Worm (Caenorhabditis elegans): Measurements from ENCODE around the gene F38A1.13.

F38A1.13 gene

DNA sequence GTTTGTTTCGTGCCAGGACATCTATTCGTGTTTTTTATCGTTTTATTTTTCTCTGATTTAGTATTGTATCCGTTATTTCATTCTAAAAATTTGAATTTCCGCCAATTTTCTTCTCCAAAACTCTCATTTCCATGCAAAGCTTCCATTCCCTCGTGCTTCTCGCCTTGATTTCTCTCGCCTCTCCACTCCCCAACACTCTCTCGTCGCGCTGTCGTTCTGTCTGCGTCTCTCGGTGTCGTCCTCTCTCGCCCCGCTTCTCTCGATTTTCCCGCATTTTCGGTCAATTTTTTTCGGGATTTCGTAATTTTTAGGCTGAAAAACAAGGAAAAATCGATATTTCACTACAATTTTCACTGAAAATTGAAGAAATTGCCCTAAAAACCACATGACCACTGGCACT lies 9.6 kb downstream of the F38A1.13 start, which contains the start of gene C09E9.1 (continued):
- TF ChIP-seq lin-54 (GFP tag; optimal IDR thresholded peaks at IDR 0.05) (peak; percentile 79), chd-7 (tag; optimal IDR thresholded peaks at IDR 0.05) (no peak), unc-62 (GFP tag; optimal IDR thresholded peaks at IDR 0.05) (no peak), ztf-26 (tag; optimal IDR thresholded peaks at IDR 0.05) (no peak), attf-6 (GFP tag; IDR thresholded peaks at IDR 0.05) (no peak), madf-10 (tag; optimal IDR thresholded peaks at IDR 0.05) (no peak), ceh-58 (GFP tag; IDR thresholded peaks at IDR 0.05) (no peak), madf-6 (GFP tag; IDR thresholded peaks at IDR 0.05) (peak; percentile 67), B0336.3 (GFP tag; IDR thresholded peaks at IDR 0.05) (no peak), ceh-27 (GFP tag; optimal IDR thresholded peaks at IDR 0.05) (peak; percentile 9), lir-1 (GFP tag; conservative IDR thresholded peaks at IDR 0.05) (no peak), xnd-1 (tag; optimal IDR thresholded peaks at IDR 0.05) (no peak), Y67H2A.10 (GFP tag; conservative IDR thresholded peaks at IDR 0.05) (no peak), madf-8 (GFP tag; conservative IDR thresholded peaks at IDR 0.05) (peak; percentile 34; the same call in 1 of the 2 replicates), F33H1.4 (GFP tag; IDR thresholded peaks at IDR 0.05) (peak; percentile 48), dox-1 (GFP tag; IDR thresholded peaks at IDR 0.05) (peak; percentile 80), atf-7 (tag; optimal IDR thresholded peaks at IDR 0.05) (no peak), bed-2 (GFP tag; IDR thresholded peaks at IDR 0.05) (no peak), hmg-1.2 (GFP tag; IDR thresholded peaks at IDR 0.05) (peak; percentile 99), snpc-4 (GFP tag; optimal IDR thresholded peaks at IDR 0.05) (no peak), snpc-4 (tag; optimal IDR thresholded peaks at IDR 0.05) (peak in 3 of 4 experiments; percentile 11 to 44 (median 38)), D2030.7 (GFP tag; IDR thresholded peaks at IDR 0.05) (peak; percentile 49), K12H6.12 (tag; optimal IDR thresholded peaks at IDR 0.05) (peak; percentile 4), F57A8.1 (GFP tag; optimal IDR thresholded peaks at IDR 0.05) (no peak), sdz-38 (tag; optimal IDR thresholded peaks at IDR 0.05) (no peak), ceh-100 (GFP tag; IDR thresholded peaks at IDR 0.05) (0 out of 2 replicates have a peak, but pooled peaks have one; percentile 10), lin-26 (GFP tag; IDR thresholded peaks at IDR 0.05) (no peak), attf-5 (GFP tag; optimal IDR thresholded peaks at IDR 0.05) (peak; percentile 87), bed-1 (GFP tag; IDR thresholded peaks at IDR 0.05) (no peak), Y53G8AR.9 (GFP tag; conservative IDR thresholded peaks at IDR 0.05) (0 out of 2 replicates have a peak, but pooled peaks have one; percentile 25), lin-35 (GFP tag; optimal IDR thresholded peaks at IDR 0.05) (peak in 1 of 3 experiments; percentile 51), B0019.2 (GFP tag; conservative IDR thresholded peaks at IDR 0.05) (0 out of 2 replicates have a peak, but pooled peaks have one; percentile 24), aptf-2 (GFP tag; conservative IDR thresholded peaks at IDR 0.05) (no peak), lsy-27 (tag; optimal IDR thresholded peaks at IDR 0.05; ENCODE audit: borderline replicate concordance, insufficient read depth) (no peak), lag-1 (GFP tag; IDR thresholded peaks at IDR 0.05) (no peak), sptf-2 (GFP tag; optimal IDR thresholded peaks at IDR 0.05) (no peak), nhr-120 (GFP tag; IDR thresholded peaks at IDR 0.05) (no peak), somi-1 (GFP tag; optimal IDR thresholded peaks at IDR 0.05) (no peak), F55B11.4 (tag; optimal IDR thresholded peaks at IDR 0.05; ENCODE audit: borderline replicate concordance, insufficient read depth) (no peak), pha-4 (tag; optimal IDR thresholded peaks at IDR 0.05) (peak; percentile 43), cebp-1 (GFP tag; IDR thresholded peaks at IDR 0.05) (peak; percentile 63; the same call in 1 of the 2 replicates), cebp-1 (tag; optimal IDR thresholded peaks at IDR 0.05) (peak; percentile 92), nhr-179 (tag; optimal IDR thresholded peaks at IDR 0.05) (no peak), ztf-28 (GFP tag; IDR thresholded peaks at IDR 0.05) (no peak), ztf-25 (GFP tag; IDR thresholded peaks at IDR 0.05) (no peak), egl-18 (GFP tag; IDR thresholded peaks at IDR 0.05) (no peak), tbp1 (GFP tag; optimal IDR thresholded peaks at IDR 0.05) (no peak), die-1 (tag; optimal IDR thresholded peaks at IDR 0.05) (no peak), nfyb-1 (GFP tag; IDR thresholded peaks at IDR 0.05) (0 out of 2 replicates have a peak, but pooled peaks have one; percentile 24)
